Worm (Caenorhabditis elegans) whole organism, L1 larva: ENCODE results near the gene C09F5.1.

Experiments
- C16A3.4 ChIP-seq: fragments of 150-350 bp; optimal IDR thresholded peaks from 2 replicates; lab custom pipeline; 2014; ENCODE audit warnings: missing biosample characterization, missing genetic modification characterization
- C34B4.2 ChIP-seq: sonication (generic microtip); optimal IDR thresholded peaks from 2 replicates; lab custom pipeline; 2017; ENCODE audit warnings: mild to moderate bottlenecking, missing genetic modification characterization, missing compliant biosample characterization
- alr-1 ChIP-seq: fragments of 200-800 bp; sonication (Bioruptor generic); optimal IDR thresholded peaks from 2 replicates; lab custom pipeline; 2018; ENCODE audit warnings: borderline replicate concordance, mild to moderate bottlenecking, missing genetic modification characterization, missing compliant biosample characterization
- aly-2 ChIP-seq: fragments of 150-350 bp; optimal IDR thresholded peaks from 2 replicates; lab custom pipeline; 2014; ENCODE audit warnings: missing biosample characterization, missing genetic modification characterization
- blmp-1 ChIP-seq: fragments of 150-350 bp; optimal IDR thresholded peaks from 2 replicates; lab custom pipeline; 2014; ENCODE audit warnings: missing biosample characterization, missing genetic modification characterization
- ceh-8 ChIP-seq: fragments of 200-800 bp; sonication (Bioruptor generic); optimal IDR thresholded peaks from 2 replicates; lab custom pipeline; 2018; ENCODE audit warnings: mild to moderate bottlenecking, missing genetic modification characterization, moderate library complexity, missing compliant biosample characterization
- ceh-82 ChIP-seq, 3 experiments: fragments of 150-350 bp in 1 of 3; sonication (generic microtip) in 2 of 3; optimal IDR thresholded peaks; 2 replicates each; lab custom pipeline; 2014 to 2017; ENCODE audit warnings: missing biosample characterization in 3 of 3, missing genetic modification characterization in 3 of 3
- ceh-88 ChIP-seq: fragments of 200-800 bp; sonication (Bioruptor generic); IDR thresholded peaks from 2 replicates; pipeline ENCODE4 v1.3.6; 2022; ENCODE audit warnings: missing genetic modification characterization, missing compliant biosample characterization
- ces-1 ChIP-seq: fragments of 150-350 bp; optimal IDR thresholded peaks from 2 replicates; lab custom pipeline; 2014; ENCODE audit warnings: missing biosample characterization, missing genetic modification reagents, missing genetic modification characterization
- efl-1 ChIP-seq, 4 experiments: fragments of 150-350 bp; optimal IDR thresholded peaks in 3 of 4; peaks in 1 of 4; 1 replicate in 1 of 4; 2 replicates in 3 of 4; lab custom pipeline; 2014; ENCODE audit warnings: missing biosample characterization in 2 of 4, missing genetic modification characterization in 2 of 4, missing genetic modification reagents in 2 of 4
- efl-3 ChIP-seq: fragments of 200-800 bp; sonication (Bioruptor generic); optimal IDR thresholded peaks from 2 replicates; lab custom pipeline; 2018; ENCODE audit warnings: mild to moderate bottlenecking, missing genetic modification characterization, missing compliant biosample characterization
- egl-13 ChIP-seq: sonication (generic microtip); optimal IDR thresholded peaks from 2 replicates; lab custom pipeline; 2016; ENCODE audit warnings: missing genotype, missing genetic modification reagents, missing genetic modification characterization, missing compliant biosample characterization
- egl-27 ChIP-seq, 2 experiments: fragments of 150-350 bp in 1 of 2; sonication (generic microtip); optimal IDR thresholded peaks; 3 replicates each; lab custom pipeline; 2017 to 2018; ENCODE audit warnings: missing biosample characterization in 2 of 2, missing genetic modification characterization in 2 of 2, missing genetic modification reagents in 2 of 2
- elt-2 ChIP-seq: sonication (generic microtip); optimal IDR thresholded peaks from 2 replicates; lab custom pipeline; 2016; ENCODE audit warnings: missing genetic modification characterization, mild to moderate bottlenecking, inconsistent platforms, missing compliant biosample characterization, missing genetic modification reagents
- ets-5 ChIP-seq: fragments of 200-800 bp; sonication (Bioruptor generic); IDR thresholded peaks from 2 replicates; pipeline ENCODE4 v1.3.6; 2022; ENCODE audit warnings: missing genetic modification characterization, missing compliant biosample characterization
- fkh-10 ChIP-seq: sonication (generic microtip); optimal IDR thresholded peaks from 2 replicates; lab custom pipeline; 2017; ENCODE audit warnings: missing biosample characterization, missing genetic modification reagents, missing genetic modification characterization
- fkh-4 ChIP-seq: sonication (generic microtip); optimal IDR thresholded peaks from 2 replicates; lab custom pipeline; 2016; ENCODE audit warnings: missing compliant biosample characterization, missing genetic modification characterization, borderline replicate concordance
- hlh-17 ChIP-seq: fragments of 200-800 bp; sonication (Bioruptor generic); optimal IDR thresholded peaks from 2 replicates; lab custom pipeline; 2018; ENCODE audit warnings: missing genetic modification characterization, mild to moderate bottlenecking, missing compliant biosample characterization, moderate library complexity, borderline replicate concordance
- hlh-4 ChIP-seq: sonication (generic microtip); optimal IDR thresholded peaks from 2 replicates; lab custom pipeline; 2016; ENCODE audit warnings: mild to moderate bottlenecking, missing genetic modification characterization, missing compliant biosample characterization
- hpl-2 ChIP-seq: fragments of 150-350 bp; optimal IDR thresholded peaks from 2 replicates; lab custom pipeline; 2014; ENCODE audit warnings: missing biosample characterization, missing genetic modification reagents, missing genetic modification characterization
- jun-1 ChIP-seq: fragments of 150-350 bp; optimal IDR thresholded peaks from 2 replicates; lab custom pipeline; 2014; ENCODE audit warnings: missing biosample characterization, missing genetic modification reagents, missing genetic modification characterization
- lin-14 ChIP-seq: fragments of 200-800 bp; sonication (Bioruptor generic); optimal IDR thresholded peaks from 2 replicates; lab custom pipeline; 2018; ENCODE audit warnings: mild to moderate bottlenecking, missing genetic modification characterization, moderate library complexity, missing compliant biosample characterization
- lin-15B ChIP-seq: fragments of 150-350 bp; sonication (generic microtip); optimal IDR thresholded peaks from 3 replicates; lab custom pipeline; 2014; ENCODE audit warnings: missing biosample characterization, missing genetic modification characterization
- lin-39 ChIP-seq: fragments of 150-350 bp; optimal IDR thresholded peaks from 2 replicates; lab custom pipeline; 2014; ENCODE audit warnings: missing biosample characterization, missing genetic modification reagents, missing genetic modification characterization
- lir-3 ChIP-seq: sonication (generic microtip); optimal IDR thresholded peaks from 2 replicates; lab custom pipeline; 2016; ENCODE audit warnings: mild to moderate bottlenecking, missing genetic modification characterization, moderate library complexity, missing compliant biosample characterization; ENCODE audit not compliant: poor library complexity
- lsy-2 ChIP-seq, 2 experiments: fragments of 150-350 bp; optimal IDR thresholded peaks; 2 replicates each; lab custom pipeline; 2014; ENCODE audit warnings: missing biosample characterization in 2 of 2, missing genetic modification characterization in 2 of 2
- mab-9 ChIP-seq: fragments of 200-800 bp; sonication (Bioruptor generic); IDR thresholded peaks from 2 replicates; pipeline ENCODE4 v1.3.6; 2022; ENCODE audit warnings: missing genetic modification reagents, missing genetic modification characterization, missing compliant biosample characterization
- mdl-1 ChIP-seq, 2 experiments: fragments of 150-350 bp; optimal IDR thresholded peaks; 2 replicates each; lab custom pipeline; 2014 to 2017; ENCODE audit warnings: missing biosample characterization in 2 of 2, missing genetic modification characterization in 2 of 2, inconsistent platforms in 1 of 2
- nhr-12 ChIP-seq: sonication (generic microtip); optimal IDR thresholded peaks from 2 replicates; lab custom pipeline; 2017; ENCODE audit warnings: missing biosample characterization, missing genetic modification characterization
- nhr-19 ChIP-seq: fragments of 200-800 bp; sonication (Bioruptor generic); conservative IDR thresholded peaks from 2 replicates; pipeline ENCODE4 v1.3.6; 2022; ENCODE audit warnings: missing genetic modification characterization, missing compliant biosample characterization
- nhr-20 ChIP-seq: sonication (generic microtip); optimal IDR thresholded peaks from 2 replicates; lab custom pipeline; 2016; ENCODE audit warnings: mild to moderate bottlenecking, missing genetic modification characterization, missing compliant biosample characterization
- nhr-28 ChIP-seq: fragments of 150-350 bp; optimal IDR thresholded peaks from 2 replicates; lab custom pipeline; 2014; ENCODE audit warnings: missing biosample characterization, missing genetic modification characterization
- nhr-77 ChIP-seq: fragments of 150-350 bp; optimal IDR thresholded peaks from 2 replicates; lab custom pipeline; 2014; ENCODE audit warnings: missing biosample characterization, missing genetic modification characterization
- nhr-84 ChIP-seq: sonication (generic microtip); optimal IDR thresholded peaks from 2 replicates; lab custom pipeline; 2017; ENCODE audit warnings: missing biosample characterization, missing genetic modification characterization
- nhr-85 ChIP-seq: sonication (generic microtip); peaks from one replicate; lab custom pipeline; 2016; ENCODE audit warnings: missing genetic modification characterization, inconsistent platforms, missing compliant biosample characterization
- nhr-90 ChIP-seq: sonication (generic microtip); optimal IDR thresholded peaks from 2 replicates; lab custom pipeline; 2016; ENCODE audit warnings: mild to moderate bottlenecking, missing genetic modification characterization, missing compliant biosample characterization; ENCODE audit not compliant: poor library complexity
- rnt-1 ChIP-seq: sonication (generic microtip); optimal IDR thresholded peaks from 2 replicates; lab custom pipeline; 2016; ENCODE audit warnings: mild to moderate bottlenecking, missing genetic modification characterization, moderate library complexity, missing compliant biosample characterization
- snpc-4 ChIP-seq: fragments of 150-350 bp; optimal IDR thresholded peaks from 2 replicates; lab custom pipeline; 2014; ENCODE audit warnings: missing biosample characterization, missing genetic modification characterization
- snu-23 ChIP-seq: sonication (generic microtip); optimal IDR thresholded peaks from 2 replicates; lab custom pipeline; 2016; ENCODE audit warnings: missing genetic modification characterization, missing compliant biosample characterization
- sox-4 ChIP-seq: sonication (generic microtip); optimal IDR thresholded peaks from 2 replicates; lab custom pipeline; 2016; ENCODE audit warnings: missing genetic modification characterization, missing compliant biosample characterization
- sup-37 ChIP-seq: fragments of 200-800 bp; sonication (Bioruptor generic); optimal IDR thresholded peaks from 2 replicates; lab custom pipeline; 2018; ENCODE audit warnings: mild to moderate bottlenecking, missing genetic modification characterization, missing compliant biosample characterization
- unc-130 ChIP-seq: fragments of 150-350 bp; optimal IDR thresholded peaks from 2 replicates; lab custom pipeline; 2017; ENCODE audit warnings: missing biosample characterization, missing genetic modification characterization, inconsistent platforms
- unc-30 ChIP-seq: sonication (generic microtip); optimal IDR thresholded peaks from 2 replicates; lab custom pipeline; 2017; ENCODE audit warnings: missing biosample characterization, missing genetic modification characterization
- vab-15 ChIP-seq: sonication (generic microtip); optimal IDR thresholded peaks from 2 replicates; lab custom pipeline; 2017; ENCODE audit warnings: missing genotype, mild to moderate bottlenecking, missing genetic modification characterization, missing compliant biosample characterization
- xbp-1 ChIP-seq: sonication (generic microtip); optimal IDR thresholded peaks from 2 replicates; lab custom pipeline; 2016; ENCODE audit warnings: missing genetic modification characterization, missing compliant biosample characterization
- zag-1 ChIP-seq: fragments of 150-350 bp; optimal IDR thresholded peaks from 2 replicates; lab custom pipeline; 2014; ENCODE audit warnings: missing biosample characterization, missing genetic modification characterization
- ztf-11 ChIP-seq, 2 experiments: sonication (generic microtip); optimal IDR thresholded peaks; 2 replicates each; lab custom pipeline; 2016 to 2017; ENCODE audit warnings: missing genetic modification characterization in 2 of 2, missing biosample characterization in 1 of 2, missing compliant biosample characterization in 1 of 2

The C09F5.1 gene

ce11 chrIII:614447-614846 lies 44.1 kb upstream of the C09F5.1 start, which contains the start of gene T19C3.3:
Gene T19C3.3, minus strand, starts transcription at chrIII:614547.
- TF ChIP-seq fkh-4 (tag; lab: Kevin White, UChicago) (no peak), blmp-1 (no peak), lin-14 (GFP tag; lab: Kevin White, UChicago) (peak; percentile 12), ces-1 (GFP tag; lab: Kevin White, UChicago) (no peak), fkh-10 (GFP tag; lab: Kevin White, UChicago) (no peak)

DNA sequence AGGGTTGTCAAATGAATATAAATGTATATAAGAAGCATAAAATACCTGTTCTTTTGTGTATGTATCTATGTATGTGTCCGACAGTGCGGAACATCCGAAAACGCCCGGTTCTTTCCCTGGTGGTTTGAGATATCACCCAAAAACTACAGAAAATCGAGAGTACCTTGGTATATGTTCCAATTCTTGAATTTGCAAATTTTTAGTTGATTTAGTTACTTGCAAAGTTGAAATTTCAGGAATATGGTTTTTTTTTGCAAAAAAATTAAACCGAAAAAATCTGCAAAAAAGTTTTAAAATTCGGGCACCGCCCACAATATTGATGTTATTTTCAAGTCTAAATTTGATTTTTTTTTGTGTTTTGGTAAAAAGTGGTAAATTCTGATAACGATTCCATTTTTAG lies 41.0 kb upstream of the C09F5.1 start, which contains the start of gene T19C3.2:
Gene T19C3.2, minus strand, starts transcription at position 101 of the 400 bp plus-strand sequence.
- no peak for TF ChIP-seq snpc-4 (tag; lab: Kevin White, UChicago)
- TF ChIP-seq mab-9 (GFP tag; lab: Robert Waterston, UW) = no peak
- no peak for TF ChIP-seq egl-13
- no peak for TF ChIP-seq nhr-19 (GFP tag; lab: Robert Waterston, UW)
- TF ChIP-seq hlh-17 = no peak
- no peak for TF ChIP-seq lir-3
- TF ChIP-seq aly-2 (tag; lab: Kevin White, UChicago) = no peak
- TF ChIP-seq lin-15B (tag; lab: Kevin White, UChicago) = no peak
- TF ChIP-seq hpl-2 (GFP tag; lab: Kevin White, UChicago) = no peak

DNA sequence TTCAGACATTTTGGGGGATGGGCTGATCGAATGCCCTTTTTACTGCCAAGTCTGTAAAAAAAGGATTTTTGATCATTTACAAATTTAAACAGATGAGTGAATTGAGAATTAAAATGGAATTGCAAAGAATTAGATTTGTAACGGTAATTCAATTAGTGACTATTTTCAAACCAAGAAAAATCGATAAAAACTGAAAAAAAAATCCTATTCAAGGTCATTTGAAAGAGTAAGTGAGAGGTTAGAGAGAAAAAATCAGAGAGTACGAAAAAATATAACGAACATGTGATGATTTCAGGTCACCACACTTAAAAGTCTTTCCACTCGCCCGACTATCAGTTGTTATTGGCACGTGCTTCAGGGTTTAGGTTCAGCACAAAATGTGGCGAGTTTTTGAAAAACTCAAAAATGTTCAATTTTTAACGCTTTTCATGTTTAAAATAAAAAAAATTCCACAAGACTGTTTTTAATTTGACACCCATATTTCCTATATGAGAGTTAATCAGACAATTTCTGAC lies 38.2 kb upstream of the C09F5.1 start, which contains the start of gene T19C3.4:
Gene T19C3.4, minus strand, starts transcription at position 51 of the 515 bp plus-strand sequence.
- TF ChIP-seq alr-1 (no peak), ceh-8 (GFP tag; lab: Kevin White, UChicago) (no peak), elt-2 (peak; percentile 27), mab-9 (GFP tag; lab: Robert Waterston, UW) (no peak), rnt-1 (tag; lab: Kevin White, UChicago) (no peak), lsy-2 (tag; optimal IDR thresholded peaks at IDR 0.05; lab: Kevin White, UChicago) (peak in 1 of 2 experiments; percentile 19), vab-15 (tag; lab: Kevin White, UChicago) (no peak), egl-13 (no peak), nhr-85 (tag; lab: Kevin White, UChicago) (peak; percentile 73), nhr-19 (GFP tag; lab: Robert Waterston, UW) (no peak; the same call in 1 of the 2 replicates), sox-4 (tag; lab: Kevin White, UChicago) (no peak), hlh-4 (tag; lab: Kevin White, UChicago) (no peak), efl-3 (no peak), nhr-90 (tag; lab: Kevin White, UChicago) (peak; percentile 9), unc-30 (no peak), lin-14 (GFP tag; lab: Kevin White, UChicago) (no peak), ceh-88 (GFP tag; lab: Robert Waterston, UW) (no peak), xbp-1 (tag; lab: Kevin White, UChicago) (no peak), egl-27 (tag; optimal IDR thresholded peaks at IDR 0.05; lab: Kevin White, UChicago) (no peak), ztf-11 (tag; optimal IDR thresholded peaks at IDR 0.05; lab: Kevin White, UChicago) (no peak), nhr-28 (tag; lab: Kevin White, UChicago) (no peak), lin-15B (tag; lab: Kevin White, UChicago) (no peak), ets-5 (GFP tag; lab: Robert Waterston, UW) (no peak), nhr-84 (tag; lab: Kevin White, UChicago) (no peak), nhr-77 (tag; lab: Kevin White, UChicago) (no peak), unc-130 (tag; lab: Kevin White, UChicago) (no peak), C16A3.4 (tag; lab: Kevin White, UChicago) (no peak), lin-39 (tag; lab: Kevin White, UChicago) (no peak), nhr-20 (tag; lab: Kevin White, UChicago) (no peak), hlh-17 (no peak), ceh-82 (tag; optimal IDR thresholded peaks at IDR 0.05; lab: Kevin White, UChicago) (no peak), snu-23 (peak; percentile 16), zag-1 (tag; lab: Kevin White, UChicago) (no peak), efl-1 (optimal IDR thresholded peaks at IDR 0.05; lab: Kevin White, UChicago) (no peak), efl-1 (GFP tag; optimal IDR thresholded peaks at IDR 0.05 in 1 of 2; lab: Kevin White, UChicago) (peak in 1 of 2 experiments; percentile 35), mdl-1 (tag; optimal IDR thresholded peaks at IDR 0.05; lab: Kevin White, UChicago) (peak in 1 of 2 experiments; percentile 30), jun-1 (tag; lab: Kevin White, UChicago) (no peak), C34B4.2 (tag; lab: Kevin White, UChicago) (no peak), sup-37 (GFP tag; lab: Kevin White, UChicago) (no peak), nhr-12 (tag; lab: Kevin White, UChicago) (no peak)
